Worm (Caenorhabditis elegans) whole organism, late embryonic: Measurements from ENCODE around the gene F21C10.5.

ENCODE experiments used
- ama-1 ChIP-seq: fragments of 150-350 bp; optimal IDR thresholded peaks from 2 replicates; lab custom pipeline; 2014
- hlh-6 ChIP-seq: sonication (generic microtip); optimal IDR thresholded peaks from 2 replicates; lab custom pipeline; 2016; ENCODE audit warnings: missing genotype, missing genetic modification characterization, missing compliant biosample characterization
- nfya-1 ChIP-seq: sonication (generic microtip); optimal IDR thresholded peaks from 2 replicates; lab custom pipeline; 2017; ENCODE audit warnings: missing genetic modification characterization, mild to moderate bottlenecking, missing compliant biosample characterization, antibody characterized with exemption, moderate library complexity

- no peak for TF ChIP-seq ama-1 (lab: Kevin White, UChicago)
- no peak for TF ChIP-seq hlh-6 (tag; lab: Kevin White, UChicago)
- TF ChIP-seq nfya-1 = peak; percentile 76
Measured at ce11 chrV:9095613-9096317, 29.7 kb upstream of the F21C10.5 start, which contains the start of gene F21C10.10.
